Worm (Caenorhabditis elegans) whole organism, young adult: ENCODE measurements around the gene F08H9.2.
A peak's percentile ranks its signal among the peaks of the same experiment; 100 is the strongest.

Experiments used
- Y53G8AR.9 ChIP-seq: fragments of 200-800 bp; sonication (Bioruptor generic); conservative IDR thresholded peaks from 2 replicates; pipeline ENCODE4 v1.3.6; 2022; ENCODE audit warnings: missing genetic modification reagents, missing genetic modification characterization, missing compliant biosample characterization
- Y79H2A.3 ChIP-seq: fragments of 200-800 bp; sonication (Bioruptor generic); conservative IDR thresholded peaks from 2 replicates; pipeline ENCODE4 v1.3.6; 2022; ENCODE audit warnings: missing genetic modification reagents, missing genetic modification characterization, missing compliant biosample characterization
- bed-2 ChIP-seq: fragments of 200-800 bp; sonication (Bioruptor generic); IDR thresholded peaks from 2 replicates; pipeline ENCODE4 v1.3.6; 2022; ENCODE audit warnings: missing genetic modification reagents, missing genetic modification characterization, missing compliant biosample characterization
- ceh-100 ChIP-seq: fragments of 200-800 bp; sonication (Bioruptor generic); IDR thresholded peaks from 2 replicates; pipeline ENCODE4 v1.3.6; 2022; ENCODE audit warnings: missing genetic modification reagents, missing genetic modification characterization, missing compliant biosample characterization
- fkh-3 ChIP-seq: sonication (generic microtip); optimal IDR thresholded peaks from 2 replicates; lab custom pipeline; 2016; ENCODE audit warnings: mild to moderate bottlenecking, missing genetic modification characterization, missing compliant biosample characterization
- him-1 ChIP-seq: sonication (generic microtip); optimal IDR thresholded peaks from 2 replicates; lab custom pipeline; 2016; ENCODE audit warnings: missing genotype, missing genetic modification reagents, missing genetic modification characterization, missing compliant biosample characterization
- ztf-25 ChIP-seq: fragments of 200-800 bp; sonication (Bioruptor generic); IDR thresholded peaks from 2 replicates; pipeline ENCODE4 v1.3.6; 2022; ENCODE audit warnings: missing genetic modification reagents, missing genetic modification characterization, missing compliant biosample characterization
- ztf-6 ChIP-seq: fragments of 200-800 bp; sonication (Bioruptor generic); IDR thresholded peaks from 2 replicates; pipeline ENCODE4 v1.3.6; 2022; ENCODE audit warnings: missing genetic modification reagents, missing genetic modification characterization, missing compliant biosample characterization

Gene F08H9.2

DNA sequence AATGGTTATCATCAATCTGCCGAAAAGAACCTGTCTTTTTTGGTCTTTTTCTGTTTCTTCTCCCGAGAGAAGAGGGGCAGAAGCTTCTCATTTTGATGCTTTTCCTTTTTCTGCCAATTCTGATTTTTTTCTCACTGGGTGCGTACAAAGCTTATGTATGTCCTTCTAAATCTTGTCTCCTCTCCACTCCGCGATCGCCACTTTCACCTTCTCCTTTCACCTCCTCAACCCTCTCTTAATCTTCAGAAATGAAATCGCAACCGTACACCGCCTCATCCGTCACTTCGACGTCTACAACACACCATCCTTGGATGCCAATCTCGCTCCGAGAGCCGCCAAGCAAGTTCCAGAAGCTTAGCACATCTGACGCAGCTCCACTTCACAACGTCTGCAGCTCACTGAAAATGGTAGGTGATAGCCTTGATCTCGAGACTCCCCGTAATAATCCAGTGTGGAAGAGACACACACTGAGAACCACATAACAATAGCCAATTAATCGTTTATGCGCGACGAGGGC, 47.6 kb downstream of the F08H9.2 start, which contains the start of gene R02D5.1:
TSS of gene R02D5.1 (plus strand) at position 245 of the 517 bp plus-strand sequence.
- TF ChIP-seq ztf-25 (GFP tag; lab: Robert Waterston, UW) = 0 out of 2 replicates have a peak, but pooled peaks have one; percentile 48
- TF ChIP-seq him-1 (tag; lab: Kevin White, UChicago) = no peak
- TF ChIP-seq, all 124 proteins: peak for 1

DNA sequence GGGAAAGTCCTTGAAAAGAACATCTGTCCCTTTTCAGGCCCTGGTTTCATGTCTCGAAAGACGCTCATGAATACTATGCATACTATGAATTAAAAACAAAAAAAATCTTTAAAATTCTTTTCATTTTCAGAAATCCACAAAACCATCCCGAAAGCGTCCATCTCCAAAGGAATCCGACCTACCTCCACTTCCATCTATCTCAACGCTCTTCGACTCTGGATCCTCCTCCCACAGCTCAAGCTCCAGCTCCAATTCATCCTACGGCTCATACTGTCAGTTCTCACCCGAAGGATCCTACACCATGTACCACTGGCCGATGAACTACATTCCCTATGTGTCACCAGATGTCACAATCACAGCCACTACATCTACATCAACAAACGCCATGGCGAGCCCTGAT, 48.1 kb downstream of the F08H9.2 start:
- no peak for TF ChIP-seq Y53G8AR.9 (GFP tag; lab: Robert Waterston, UW)
- TF ChIP-seq him-1 (tag; lab: Kevin White, UChicago) = no peak
- no peak for TF ChIP-seq ceh-100
- TF ChIP-seq Y79H2A.3 = no peak
- TF ChIP-seq fkh-3 (tag; lab: Kevin White, UChicago) = no peak
- TF ChIP-seq ztf-6 (GFP tag; lab: Robert Waterston, UW) = no peak
- TF ChIP-seq bed-2 (GFP tag; lab: Robert Waterston, UW) = no peak
